Worm (Caenorhabditis elegans) whole organism, L4 larva: Measurements from ENCODE around the gene srh-288.

Experiments used
- jun-1 ChIP-seq: fragments of 150-350 bp; optimal IDR thresholded peaks from 2 replicates; lab custom pipeline; 2014; ENCODE audit warnings: missing biosample characterization, missing genetic modification reagents, missing genetic modification characterization
- pqm-1 ChIP-seq: sonication (generic microtip); optimal IDR thresholded peaks from 2 replicates; lab custom pipeline; 2017; ENCODE audit warnings: missing biosample characterization, missing genetic modification characterization
- spr-1 ChIP-seq: sonication (generic microtip); optimal IDR thresholded peaks from 2 replicates; lab custom pipeline; 2016; ENCODE audit warnings: mild to moderate bottlenecking, missing genetic modification characterization, missing compliant biosample characterization

DNA sequence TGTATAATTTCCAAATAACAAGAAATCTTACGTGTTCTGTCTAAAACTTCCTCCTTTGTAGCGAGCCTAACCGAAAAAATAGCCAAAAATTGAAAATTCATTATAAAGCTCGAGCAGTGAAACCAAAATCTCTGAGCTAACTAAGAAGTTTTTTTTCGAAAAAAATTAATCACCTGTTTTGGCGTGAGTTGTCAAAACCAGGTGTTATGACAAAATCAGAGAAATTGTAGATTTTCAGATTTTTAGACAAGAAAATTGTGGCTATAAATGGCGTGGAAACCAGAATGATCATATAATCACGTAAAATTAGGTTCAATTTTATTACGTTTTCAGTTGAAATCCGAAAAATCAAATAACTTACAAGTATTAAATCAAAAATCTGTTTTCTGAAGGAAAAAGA, 22.4 kb downstream of the srh-288 start, which contains the start of gene sre-21:
- TF ChIP-seq spr-1 (tag; lab: Kevin White, UChicago) = no peak
- TF ChIP-seq jun-1 (tag; lab: Kevin White, UChicago) = no peak
- TF ChIP-seq pqm-1 (tag; lab: Kevin White, UChicago) = no peak
